Worm (Caenorhabditis elegans) whole organism, mixed stage, embryonic: ENCODE measurements around the gene lgc-6.

Experiments
- M03D4.4 ChIP-seq: sonication (generic microtip); optimal IDR thresholded peaks from 2 replicates; lab custom pipeline; 2017; ENCODE audit warnings: mild to moderate bottlenecking, missing genetic modification characterization, missing compliant biosample characterization
- ces-1 ChIP-seq: fragments of 150-350 bp; optimal IDR thresholded peaks from 2 replicates; lab custom pipeline; 2014; ENCODE audit warnings: missing biosample characterization, missing genetic modification reagents, missing genetic modification characterization
- hlh-1 ChIP-seq: fragments of 150-350 bp; optimal IDR thresholded peaks from 2 replicates; lab custom pipeline; 2014; ENCODE audit warnings: missing biosample characterization, missing genetic modification reagents, missing genetic modification characterization
- lin-13 ChIP-seq: fragments of 150-350 bp; optimal IDR thresholded peaks from 2 replicates; lab custom pipeline; 2014; ENCODE audit warnings: missing biosample characterization, missing genetic modification characterization
- mep-1 ChIP-seq: fragments of 150-350 bp; optimal IDR thresholded peaks from 2 replicates; lab custom pipeline; 2017; ENCODE audit warnings: missing biosample characterization, missing genetic modification reagents, missing genetic modification characterization, inconsistent platforms
- mls-2 ChIP-seq: sonication (generic microtip); optimal IDR thresholded peaks from 2 replicates; lab custom pipeline; 2016; ENCODE audit warnings: mild to moderate bottlenecking, missing genetic modification characterization, moderate library complexity, missing compliant biosample characterization
- pha-4 ChIP-seq: fragments of 150-350 bp; optimal IDR thresholded peaks from 2 replicates; lab custom pipeline; 2018; ENCODE audit warnings: missing biosample characterization, missing genetic modification reagents, missing genetic modification characterization
- snpc-4 ChIP-seq: fragments of 150-350 bp; optimal IDR thresholded peaks from 2 replicates; lab custom pipeline; 2014; ENCODE audit warnings: missing biosample characterization, missing genetic modification characterization
- unc-39 ChIP-seq: fragments of 150-350 bp; optimal IDR thresholded peaks from 2 replicates; lab custom pipeline; 2014; ENCODE audit warnings: missing biosample characterization, missing genetic modification characterization
- unc-62 ChIP-seq: fragments of 150-350 bp; optimal IDR thresholded peaks from 2 replicates; lab custom pipeline; 2014; ENCODE audit warnings: missing biosample characterization, missing genetic modification reagents, missing genetic modification characterization
- ztf-11 ChIP-seq: fragments of 150-350 bp; optimal IDR thresholded peaks from 2 replicates; lab custom pipeline; 2014; ENCODE audit warnings: missing biosample characterization, missing genetic modification characterization

DNA sequence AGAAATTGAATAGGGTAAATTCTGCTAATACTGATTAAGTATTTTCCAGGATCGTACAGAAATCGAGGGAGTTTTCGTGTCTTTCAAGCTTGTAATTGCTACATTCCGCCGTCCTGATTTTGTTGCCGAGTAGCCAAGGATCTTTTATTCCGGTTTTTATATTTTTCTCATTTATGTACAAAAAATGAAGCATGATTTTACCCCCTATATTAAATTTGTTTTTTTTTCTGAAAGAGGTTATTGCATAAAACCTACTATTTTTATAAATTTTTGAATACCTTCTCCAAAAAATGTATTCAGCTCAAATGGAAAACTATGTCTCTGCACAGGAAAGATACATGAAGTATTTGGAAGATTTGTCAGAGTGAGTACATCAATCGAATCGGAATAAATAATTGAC lies 40.1 kb upstream of the lgc-6 start, which contains the start of gene F35H10.6:
- TF ChIP-seq unc-39 (no peak), M03D4.4 (tag; lab: Kevin White, UChicago) (no peak), hlh-1 (tag; lab: Kevin White, UChicago) (no peak), snpc-4 (tag; lab: Kevin White, UChicago) (no peak), lin-13 (tag; lab: Kevin White, UChicago) (no peak), ces-1 (GFP tag; lab: Kevin White, UChicago) (no peak), mep-1 (tag; lab: Kevin White, UChicago) (no peak), pha-4 (no peak), mls-2 (tag; lab: Kevin White, UChicago) (no peak), unc-62 (GFP tag; lab: Kevin White, UChicago) (no peak), ztf-11 (tag; lab: Kevin White, UChicago) (no peak)
